Worm (Caenorhabditis elegans) whole organism, L4/young adult: ENCODE measurements around the gene F56F11.1.
"Not testable (repeated sequence)": the region's sequence is repeated elsewhere in the genome, so short reads cannot be mapped to it uniquely, and the experiment has no call there.

Experiments used
- W03F9.2 ChIP-seq: fragments of 150-350 bp; optimal IDR thresholded peaks from 2 replicates; lab custom pipeline; 2014; ENCODE audit warnings: missing biosample characterization, missing genetic modification characterization
- dao-5 ChIP-seq: sonication (generic microtip); optimal IDR thresholded peaks from 2 replicates; lab custom pipeline; 2016; ENCODE audit warnings: missing genotype, missing genetic modification characterization, moderate library complexity, missing compliant biosample characterization
- him-1 ChIP-seq: sonication (generic microtip); optimal IDR thresholded peaks from 2 replicates; lab custom pipeline; 2016; ENCODE audit warnings: missing genotype, missing genetic modification reagents, missing genetic modification characterization, missing compliant biosample characterization

The F56F11.1 gene

ce11 chrIII:2891443-2891842 is at the start of gene F56F11.1:
Gene F56F11.1 (plus strand): TSS chrIII:2891743.
- TF ChIP-seq him-1 (tag; lab: Kevin White, UChicago), result no peak
- TF ChIP-seq W03F9.2, result no peak
- no peak for TF ChIP-seq dao-5 (tag; lab: Kevin White, UChicago)

ce11 chrIII:2841856-2842373 is 49.6 kb upstream of the F56F11.1 start, which contains the start of gene H34I24.2:
Gene H34I24.2 (plus strand): TSS chrIII:2842044.
- TF ChIP-seq dao-5 (tag; lab: Kevin White, UChicago) (no peak), him-1 (tag; lab: Kevin White, UChicago) (no peak), W03F9.2 (no peak)

- not testable (repeated sequence) for TF ChIP-seq dao-5 (tag; lab: Kevin White, UChicago); W03F9.2; him-1 (tag; lab: Kevin White, UChicago)
These were observed 44.8 kb upstream of the F56F11.1 start, which contains the start of gene H34I24.1 for ce11 chrIII:2846747-2847146. Gene H34I24.1 (plus strand): TSS chrIII:2847047.

- TF ChIP-seq dao-5 (tag; lab: Kevin White, UChicago), result no peak
- no peak for TF ChIP-seq him-1 (tag; lab: Kevin White, UChicago)
- TF ChIP-seq W03F9.2, result no peak
These were observed 35.6 kb upstream of the F56F11.1 start, which contains the start of gene F56F11.4 for ce11 chrIII:2855929-2856328. Gene F56F11.4 (plus strand): TSS chrIII:2856229.

ce11 chrIII:2858334-2858733 is 33.2 kb upstream of the F56F11.1 start:
- TF ChIP-seq dao-5 (tag; lab: Kevin White, UChicago), result no peak
- TF ChIP-seq him-1 (tag; lab: Kevin White, UChicago), result no peak
- no peak for TF ChIP-seq W03F9.2

- TF ChIP-seq W03F9.2, result no peak
These were observed 26.9 kb upstream of the F56F11.1 start for ce11 chrIII:2864669-2865068.

- no peak for TF ChIP-seq dao-5 (tag; lab: Kevin White, UChicago)
- TF ChIP-seq him-1 (tag; lab: Kevin White, UChicago), result no peak
- TF ChIP-seq W03F9.2, result no peak
These were observed 24.9 kb upstream of the F56F11.1 start for ce11 chrIII:2866597-2866996.

ce11 chrIII:2868416-2868815 is 23.1 kb upstream of the F56F11.1 start:
- no peak for TF ChIP-seq W03F9.2
- no peak for TF ChIP-seq dao-5 (tag; lab: Kevin White, UChicago)
- TF ChIP-seq him-1 (tag; lab: Kevin White, UChicago), result no peak

- TF ChIP-seq dao-5 (tag; lab: Kevin White, UChicago) (no peak), him-1 (tag; lab: Kevin White, UChicago) (no peak), W03F9.2 (no peak)
These were observed 22.5 kb upstream of the F56F11.1 start for ce11 chrIII:2869033-2869432.

ce11 chrIII:2869512-2869911 is 22.0 kb upstream of the F56F11.1 start:
- no peak for TF ChIP-seq W03F9.2
- no peak for TF ChIP-seq dao-5 (tag; lab: Kevin White, UChicago)
- no peak for TF ChIP-seq him-1 (tag; lab: Kevin White, UChicago)

- TF ChIP-seq W03F9.2, result no peak
- TF ChIP-seq him-1 (tag; lab: Kevin White, UChicago), result no peak
- TF ChIP-seq dao-5 (tag; lab: Kevin White, UChicago), result no peak
These were observed 21.3 kb upstream of the F56F11.1 start for ce11 chrIII:2870228-2870627.

ce11 chrIII:2871817-2872216 is 19.7 kb upstream of the F56F11.1 start:
- TF ChIP-seq him-1 (tag; lab: Kevin White, UChicago), result no peak
- peak; percentile 1 for TF ChIP-seq W03F9.2
- no peak for TF ChIP-seq dao-5 (tag; lab: Kevin White, UChicago)

ce11 chrIII:2873116-2873644 is 18.4 kb upstream of the F56F11.1 start:
- no peak for TF ChIP-seq W03F9.2
- TF ChIP-seq dao-5 (tag; lab: Kevin White, UChicago), result no peak
- no peak for TF ChIP-seq him-1 (tag; lab: Kevin White, UChicago)

- TF ChIP-seq dao-5 (tag; lab: Kevin White, UChicago) (no peak), him-1 (tag; lab: Kevin White, UChicago) (no peak), W03F9.2 (no peak)
These were observed 17.2 kb upstream of the F56F11.1 start, which contains the start of gene klf-1 for ce11 chrIII:2874144-2874868. Gene klf-1 (plus strand): TSS chrIII:2874818.
